Fruit fly (Drosophila melanogaster) whole organism, embryonic: Measurements from ENCODE around the gene SerRS.

Experiments
- Abd-B ChIP-seq: fragments of 200-800 bp; sonication (Bioruptor generic); optimal IDR thresholded peaks from 2 replicates; lab custom pipeline; 2018; ENCODE audit warnings: missing biosample characterization, mild to moderate bottlenecking, missing genetic modification characterization, moderate library complexity
- Atf6 ChIP-seq: fragments of 200-800 bp; sonication (Bioruptor generic); IDR thresholded peaks from 2 replicates; pipeline ENCODE4 v1.3.6; 2022; ENCODE audit warnings: missing biosample characterization, missing genetic modification characterization
- Awh ChIP-seq: fragments of 200-800 bp; sonication (Bioruptor generic); IDR thresholded peaks from 2 replicates; pipeline ENCODE4, ENCODE4 v1.3.6; 2022; ENCODE audit warnings: missing biosample characterization, missing genetic modification characterization
- C15 ChIP-seq: fragments of 200-800 bp; sonication (Bioruptor generic); IDR thresholded peaks from 3 replicates; pipeline ENCODE4 v1.3.6; 2022; ENCODE audit warnings: missing biosample characterization, missing genetic modification characterization
- CG10431 ChIP-seq: fragments of 200-800 bp; sonication (Bioruptor generic); optimal IDR thresholded peaks from 3 replicates; lab custom pipeline; 2018; ENCODE audit warnings: missing biosample characterization, mild to moderate bottlenecking, missing genetic modification characterization
- CG10959 ChIP-seq: fragments of 200-800 bp; sonication (Bioruptor generic); IDR thresholded peaks from 2 replicates; pipeline ENCODE4 v1.3.6; 2022; ENCODE audit warnings: missing biosample characterization, missing genetic modification characterization
- CG14014 ChIP-seq: fragments of 200-800 bp; sonication (Bioruptor generic); IDR thresholded peaks from 2 replicates; pipeline ENCODE4 v1.3.6; 2022; ENCODE audit warnings: missing biosample characterization, missing genetic modification characterization
- CG15011 ChIP-seq: fragments of 200-800 bp; sonication (Bioruptor generic); optimal IDR thresholded peaks from 3 replicates; lab custom pipeline; 2018; ENCODE audit warnings: missing biosample characterization, mild to moderate bottlenecking, missing genetic modification characterization
- CG17359 ChIP-seq: fragments of 200-800 bp; sonication (Bioruptor generic); optimal IDR thresholded peaks from 3 replicates; lab custom pipeline; 2018; ENCODE audit warnings: missing biosample characterization, mild to moderate bottlenecking, missing genetic modification characterization, moderate library complexity
- CG1832 ChIP-seq: fragments of 200-800 bp; sonication (Bioruptor generic); optimal IDR thresholded peaks from 2 replicates; lab custom pipeline; 2017; ENCODE audit warnings: missing biosample characterization, mild to moderate bottlenecking, missing genetic modification characterization, inconsistent platforms
- CG18599 ChIP-seq: fragments of 200-800 bp; sonication (Bioruptor generic); optimal IDR thresholded peaks from 3 replicates; lab custom pipeline; 2017; ENCODE audit warnings: missing biosample characterization, missing genetic modification characterization, mild to moderate bottlenecking, moderate library complexity, missing genetic modification reagents
- CG2199 ChIP-seq: fragments of 200-800 bp; sonication (Bioruptor generic); IDR thresholded peaks from 3 replicates; pipeline ENCODE4 v1.3.6; 2022; ENCODE audit warnings: missing biosample characterization, missing genetic modification characterization
- CG30403 ChIP-seq: fragments of 200-800 bp; sonication (Bioruptor generic); optimal IDR thresholded peaks from 3 replicates; lab custom pipeline; 2016; ENCODE audit warnings: missing biosample characterization, missing genetic modification characterization
- CG31224 ChIP-seq: fragments of 200-800 bp; sonication (Bioruptor generic); IDR thresholded peaks from 2 replicates; pipeline ENCODE4 v1.3.6; 2022; ENCODE audit warnings: missing biosample characterization, missing genetic modification characterization
- CG4730 ChIP-seq: fragments of 200-800 bp; sonication (Bioruptor generic); IDR thresholded peaks from 2 replicates; pipeline ENCODE4 v1.3.6; 2022; ENCODE audit warnings: missing biosample characterization, missing genetic modification characterization
- CG7372 ChIP-seq: fragments of 200-800 bp; sonication (Bioruptor generic); IDR thresholded peaks from 2 replicates; pipeline ENCODE4 v1.3.6; 2022; ENCODE audit warnings: missing biosample characterization, missing genetic modification characterization
- CG7786 ChIP-seq: fragments of 200-800 bp; sonication (Bioruptor generic); optimal IDR thresholded peaks from 2 replicates; lab custom pipeline; 2016; ENCODE audit warnings: missing biosample characterization, missing genetic modification characterization
- D19B ChIP-seq: fragments of 200-800 bp; sonication (Bioruptor generic); optimal IDR thresholded peaks from 2 replicates; lab custom pipeline; 2017; ENCODE audit warnings: missing biosample characterization, mild to moderate bottlenecking, missing genetic modification characterization
- Deaf1 ChIP-seq: fragments of 200-800 bp; optimal IDR thresholded peaks from 3 replicates; lab custom pipeline; 2019; ENCODE audit warnings: missing biosample characterization, mild to moderate bottlenecking, missing genetic modification characterization, moderate library complexity
- Dll ChIP-seq: fragments of 200-800 bp; sonication (Bioruptor generic); IDR thresholded peaks from 4 replicates; pipeline ENCODE4 v1.3.6; 2022; ENCODE audit warnings: missing biosample characterization, missing genetic modification characterization; ENCODE audit not compliant: partially characterized antibody
- Dref ChIP-seq: fragments of 200-800 bp; sonication (Bioruptor generic); IDR thresholded peaks from 2 replicates; pipeline ENCODE4 v1.3.6; 2022; ENCODE audit warnings: missing biosample characterization, missing genetic modification characterization
- Ets65A ChIP-seq: fragments of 200-800 bp; sonication (Bioruptor generic); peaks from one replicate; lab custom pipeline; 2016; ENCODE audit warnings: missing biosample characterization, missing genetic modification characterization
- Gug ChIP-seq: fragments of 200-800 bp; sonication (Bioruptor generic); IDR thresholded peaks from 4 replicates; pipeline ENCODE4 v1.3.6; 2022; ENCODE audit warnings: missing biosample characterization, missing genetic modification characterization
- H15 ChIP-seq: fragments of 200-800 bp; sonication (Bioruptor generic); IDR thresholded peaks from 3 replicates; pipeline ENCODE4 v1.3.6; 2022; ENCODE audit warnings: missing biosample characterization, missing genetic modification characterization
- HLH4C ChIP-seq: fragments of 200-800 bp; sonication (Bioruptor generic); IDR thresholded peaks from 3 replicates; pipeline ENCODE4 v1.3.6; 2022; ENCODE audit warnings: missing biosample characterization, missing genetic modification characterization; ENCODE audit not compliant: partially characterized antibody
- HmgD ChIP-seq: fragments of 200-800 bp; sonication (Bioruptor generic); optimal IDR thresholded peaks from 3 replicates; lab custom pipeline; 2016; ENCODE audit warnings: missing biosample characterization, missing genetic modification characterization
- Kr ChIP-seq: fragments of 200-800 bp; sonication (Bioruptor generic); optimal IDR thresholded peaks from 2 replicates; lab custom pipeline; 2017; ENCODE audit warnings: missing biosample characterization, mild to moderate bottlenecking, missing genetic modification characterization
- MBD-R2 ChIP-seq: fragments of 200-800 bp; sonication (Bioruptor generic); IDR thresholded peaks from 2 replicates; pipeline ENCODE4 v1.3.6; 2022; ENCODE audit warnings: missing biosample characterization, missing genetic modification characterization
- MTF-1 ChIP-seq: fragments of 200-800 bp; sonication (Bioruptor generic); optimal IDR thresholded peaks from 2 replicates; lab custom pipeline; 2018; ENCODE audit warnings: missing biosample characterization, mild to moderate bottlenecking, missing genetic modification characterization, borderline replicate concordance
- NC2β ChIP-seq: fragments of 200-800 bp; sonication (Bioruptor generic); optimal IDR thresholded peaks from 2 replicates; lab custom pipeline; 2016; ENCODE audit warnings: missing biosample characterization, missing genetic modification characterization
- Neu2 ChIP-seq: fragments of 200-800 bp; sonication (Bioruptor generic); optimal IDR thresholded peaks from 3 replicates; lab custom pipeline; 2016; ENCODE audit warnings: missing biosample characterization, missing genetic modification characterization, borderline replicate concordance
- Opbp ChIP-seq: fragments of 200-800 bp; sonication (Bioruptor generic); IDR thresholded peaks from 3 replicates; pipeline ENCODE4 v1.3.6; 2022; ENCODE audit warnings: missing biosample characterization, missing genetic modification characterization; ENCODE audit not compliant: partially characterized antibody
- Ravus ChIP-seq: fragments of 200-800 bp; sonication (Bioruptor generic); IDR thresholded peaks from 2 replicates; pipeline ENCODE4 v1.3.6; 2022; ENCODE audit warnings: missing biosample characterization, missing genetic modification characterization
- Taf1 ChIP-seq: fragments of 200-800 bp; sonication (Bioruptor generic); IDR thresholded peaks from 2 replicates; pipeline ENCODE4 v1.3.6; 2022; ENCODE audit warnings: missing biosample characterization, missing genetic modification characterization
- ash1 ChIP-seq: fragments of 200-800 bp; sonication (Bioruptor generic); optimal IDR thresholded peaks from 2 replicates; lab custom pipeline; 2018; ENCODE audit warnings: missing biosample characterization, mild to moderate bottlenecking, missing genetic modification characterization
- az2 ChIP-seq: fragments of 200-800 bp; sonication (Bioruptor generic); optimal IDR thresholded peaks from 3 replicates; lab custom pipeline; 2016; ENCODE audit warnings: missing biosample characterization, missing genetic modification characterization
- crc ChIP-seq: fragments of 200-800 bp; sonication (Bioruptor generic); optimal IDR thresholded peaks from 2 replicates; lab custom pipeline; 2016; ENCODE audit warnings: missing biosample characterization, missing genetic modification characterization
- dmrt99B ChIP-seq: fragments of 200-800 bp; sonication (Bioruptor generic); optimal IDR thresholded peaks from 2 replicates; lab custom pipeline; 2018; ENCODE audit warnings: missing biosample characterization, mild to moderate bottlenecking, missing genetic modification characterization, moderate library complexity
- fd96Cb ChIP-seq: fragments of 200-800 bp; sonication (Bioruptor generic); optimal IDR thresholded peaks from 2 replicates; lab custom pipeline; 2018; ENCODE audit warnings: missing biosample characterization, mild to moderate bottlenecking, missing genetic modification characterization, moderate library complexity
- ftz-f1 ChIP-seq: fragments of 200-800 bp; sonication (Bioruptor generic); optimal IDR thresholded peaks from 2 replicates; lab custom pipeline; 2016; ENCODE audit warnings: missing biosample characterization, missing genetic modification characterization
- hbn ChIP-seq: fragments of 200-800 bp; sonication (Bioruptor generic); IDR thresholded peaks from 2 replicates; pipeline ENCODE4 v1.3.6; 2022; ENCODE audit warnings: missing biosample characterization, missing genetic modification characterization; ENCODE audit not compliant: partially characterized antibody
- ken ChIP-seq: fragments of 200-800 bp; sonication (Bioruptor generic); IDR thresholded peaks from 3 replicates; pipeline ENCODE4 v1.3.6; 2022; ENCODE audit warnings: missing biosample characterization, missing genetic modification characterization
- nerfin-1 ChIP-seq: fragments of 200-800 bp; sonication (Bioruptor generic); optimal IDR thresholded peaks from 3 replicates; lab custom pipeline; 2019; ENCODE audit warnings: missing biosample characterization, mild to moderate bottlenecking, missing genetic modification characterization, moderate library complexity
- pita ChIP-seq: fragments of 200-800 bp; sonication (Bioruptor generic); optimal IDR thresholded peaks from 2 replicates; lab custom pipeline; 2017; ENCODE audit warnings: missing biosample characterization, mild to moderate bottlenecking, missing genetic modification characterization
- pnt ChIP-seq: fragments of 200-800 bp; sonication (Bioruptor generic); optimal IDR thresholded peaks from 3 replicates; lab custom pipeline; 2016; ENCODE audit warnings: missing biosample characterization, missing genetic modification characterization
- sens ChIP-seq: fragments of 200-800 bp; sonication (Bioruptor generic); peaks from one replicate; lab custom pipeline; 2016; ENCODE audit warnings: missing biosample characterization, missing genetic modification characterization
- stc ChIP-seq: fragments of 200-800 bp; sonication (Bioruptor generic); IDR thresholded peaks from 2 replicates; pipeline ENCODE4 v1.3.6; 2022; ENCODE audit warnings: missing biosample characterization, missing genetic modification characterization
- tap ChIP-seq: fragments of 200-800 bp; optimal IDR thresholded peaks from 3 replicates; lab custom pipeline; 2019; ENCODE audit warnings: missing biosample characterization, mild to moderate bottlenecking, missing genetic modification characterization, moderate library complexity
- trem ChIP-seq: fragments of 200-800 bp; optimal IDR thresholded peaks from 3 replicates; lab custom pipeline; 2019; ENCODE audit warnings: missing biosample characterization, mild to moderate bottlenecking, missing genetic modification characterization, moderate library complexity
- unpg ChIP-seq: fragments of 200-800 bp; sonication (Bioruptor generic); optimal IDR thresholded peaks from 3 replicates; lab custom pipeline; 2018; ENCODE audit warnings: missing biosample characterization, mild to moderate bottlenecking, missing genetic modification characterization, moderate library complexity
- zfh2 ChIP-seq: fragments of 200-800 bp; sonication (Bioruptor generic); optimal IDR thresholded peaks from 2 replicates; lab custom pipeline; 2016; ENCODE audit warnings: missing biosample characterization, missing genetic modification characterization

The SerRS gene

DNA sequence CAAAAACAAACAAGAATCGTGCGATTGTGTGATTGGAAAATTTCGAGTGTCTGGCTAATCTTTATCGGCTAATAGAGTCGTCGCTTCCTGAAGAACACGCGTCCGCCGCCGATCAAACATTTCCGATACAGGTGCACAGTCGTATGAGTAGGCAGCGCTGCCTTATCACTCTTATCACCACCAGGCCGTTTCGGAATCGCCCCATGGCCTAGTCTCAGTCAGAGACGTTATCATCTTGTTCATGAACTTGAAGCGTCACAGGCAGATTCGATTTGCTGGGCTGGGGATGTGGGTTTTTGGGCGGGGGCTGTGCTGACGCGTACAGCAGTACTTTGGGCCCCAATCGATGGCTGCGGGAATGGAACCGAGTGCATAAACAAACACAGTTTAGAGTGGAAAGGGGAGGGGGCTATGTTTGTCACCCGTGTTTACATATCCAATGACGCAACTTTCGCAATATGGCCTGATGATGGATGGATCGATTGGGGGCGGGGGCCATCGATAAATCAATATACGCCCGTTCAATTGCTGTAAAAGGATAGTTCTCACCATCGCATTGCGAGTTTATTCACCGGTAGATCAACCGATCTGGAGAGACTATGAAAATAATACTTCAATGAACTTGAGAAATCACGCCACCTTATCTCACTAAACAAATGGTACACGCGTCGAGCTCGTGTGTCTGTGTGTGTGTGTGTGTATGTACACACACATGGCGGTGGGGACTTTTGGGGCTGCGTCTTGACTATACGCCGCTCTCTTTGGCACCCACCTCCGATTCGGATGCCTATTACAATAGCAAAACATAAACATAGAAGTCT, 21.0 kb upstream of the SerRS start (continued):
- no peak for TF ChIP-seq MTF-1 (GFP tag; lab: Kevin White, UChicago)
- TF ChIP-seq Taf1 (GFP tag; lab: Robert Waterston, UW) = no peak
- no peak for TF ChIP-seq Neu2 (GFP tag; lab: Kevin White, UChicago)
- no peak for TF ChIP-seq zfh2 (GFP tag; lab: Kevin White, UChicago)
- no peak for TF ChIP-seq Ets65A
- no peak for TF ChIP-seq Atf6 (GFP tag; lab: Robert Waterston, UW)
- no peak for TF ChIP-seq HLH4C
- no peak for TF ChIP-seq CG2199 (GFP tag; lab: Robert Waterston, UW)
- peak; percentile 59 for TF ChIP-seq CG18599 (GFP tag; lab: Kevin White, UChicago)
- TF ChIP-seq crc (GFP tag; lab: Kevin White, UChicago) = no peak
- TF ChIP-seq hbn (GFP tag; lab: Robert Waterston, UW) = no peak
- no peak for TF ChIP-seq Dll (GFP tag; lab: Robert Waterston, UW)
- no peak for TF ChIP-seq D19B (GFP tag; lab: Kevin White, UChicago)
- no peak for TF ChIP-seq Gug
- no peak for TF ChIP-seq NC2β (GFP tag; lab: Kevin White, UChicago)
- peak; percentile 78 for TF ChIP-seq ftz-f1 (GFP tag; lab: Kevin White, UChicago)
- no peak for TF ChIP-seq H15 (GFP tag; lab: Robert Waterston, UW)
- TF ChIP-seq CG17359 (tag; lab: Kevin White, UChicago) = no peak
- TF ChIP-seq unpg = no peak
- TF ChIP-seq CG15011 (GFP tag; lab: Kevin White, UChicago) = peak; percentile 13
- no peak for TF ChIP-seq CG14014 (GFP tag; lab: Robert Waterston, UW)
- TF ChIP-seq pita (GFP tag; lab: Kevin White, UChicago) = no peak
- TF ChIP-seq trem = no peak
- TF ChIP-seq Awh = no peak
- TF ChIP-seq C15 = no peak
- TF ChIP-seq CG10431 (GFP tag; lab: Kevin White, UChicago) = no peak
- no peak for TF ChIP-seq Dref (GFP tag; lab: Robert Waterston, UW)
- TF ChIP-seq CG10959 (GFP tag; lab: Robert Waterston, UW) = no peak
- TF ChIP-seq Ravus (GFP tag; lab: Robert Waterston, UW) = no peak
- no peak for TF ChIP-seq HmgD (GFP tag; lab: Kevin White, UChicago)
- no peak for TF ChIP-seq pnt (GFP tag; lab: Kevin White, UChicago)
- TF ChIP-seq CG1832 = no peak
- 0 out of 2 replicates have a peak, but pooled peaks have one; percentile 10 for TF ChIP-seq stc (GFP tag; lab: Robert Waterston, UW)
- TF ChIP-seq CG7786 (GFP tag; lab: Kevin White, UChicago) = no peak
- TF ChIP-seq nerfin-1 = no peak
- peak; percentile 69 for TF ChIP-seq sens (GFP tag; lab: Kevin White, UChicago)
- no peak for TF ChIP-seq fd96Cb (tag; lab: Kevin White, UChicago)
- TF ChIP-seq MBD-R2 (GFP tag; lab: Robert Waterston, UW) = no peak
- no peak for TF ChIP-seq CG30403 (GFP tag; lab: Kevin White, UChicago)
- TF ChIP-seq CG7372 = no peak
- no peak for TF ChIP-seq CG4730
- no peak for TF ChIP-seq Deaf1
- no peak for TF ChIP-seq Abd-B (GFP tag; lab: Kevin White, UChicago)
- no peak for TF ChIP-seq Opbp (GFP tag; lab: Robert Waterston, UW)
- TF ChIP-seq CG31224 (GFP tag; lab: Robert Waterston, UW) = no peak
- TF ChIP-seq az2 (GFP tag; lab: Kevin White, UChicago) = no peak
- TF ChIP-seq dmrt99B = no peak
- TF ChIP-seq tap (tag; lab: Kevin White, UChicago) = no peak
- peak; percentile 4 for TF ChIP-seq ash1 (GFP tag; lab: Kevin White, UChicago)
- TF ChIP-seq Kr = no peak
- TF ChIP-seq ken (GFP tag; lab: Robert Waterston, UW) = no peak
